Fruit fly (Drosophila melanogaster) whole organism, embryonic: Measurements from ENCODE around the gene nAChRalpha6.

Experiments
- Ada2b ChIP-seq: fragments of 200-800 bp; sonication (Bioruptor generic); IDR thresholded peaks from 2 replicates; pipeline ENCODE4 v1.3.6; 2022; ENCODE audit warnings: missing biosample characterization, missing genetic modification characterization
- Aef1 ChIP-seq: fragments of 200-800 bp; sonication (Bioruptor generic); IDR thresholded peaks from 3 replicates; pipeline ENCODE4 v1.3.6; 2022; ENCODE audit warnings: missing biosample characterization, missing genetic modification characterization
- CG10267 ChIP-seq: fragments of 200-800 bp; sonication (Bioruptor generic); optimal IDR thresholded peaks from 2 replicates; lab custom pipeline; 2018; ENCODE audit warnings: missing biosample characterization, mild to moderate bottlenecking, missing genetic modification characterization, moderate library complexity
- CG10979 ChIP-seq: fragments of 200-800 bp; sonication (Bioruptor generic); optimal IDR thresholded peaks from 2 replicates; lab custom pipeline; 2018; ENCODE audit warnings: missing biosample characterization, mild to moderate bottlenecking, missing genetic modification characterization, moderate library complexity
- CG11695 ChIP-seq: fragments of 200-800 bp; sonication (Bioruptor generic); IDR thresholded peaks from 3 replicates; pipeline ENCODE4 v1.3.6; 2022; ENCODE audit warnings: missing biosample characterization, missing genetic modification characterization
- CG12236 ChIP-seq: fragments of 200-800 bp; sonication (Bioruptor generic); optimal IDR thresholded peaks from 2 replicates; lab custom pipeline; 2016; ENCODE audit warnings: missing biosample characterization, missing genetic modification characterization
- CG14014 ChIP-seq: fragments of 200-800 bp; sonication (Bioruptor generic); IDR thresholded peaks from 2 replicates; pipeline ENCODE4 v1.3.6; 2022; ENCODE audit warnings: missing biosample characterization, missing genetic modification characterization
- CG14710 ChIP-seq: fragments of 200-800 bp; sonication (Bioruptor generic); optimal IDR thresholded peaks from 3 replicates; lab custom pipeline; 2019; ENCODE audit warnings: missing biosample characterization, mild to moderate bottlenecking, missing genetic modification characterization, moderate library complexity
- CG15696 ChIP-seq: fragments of 200-800 bp; sonication (Bioruptor generic); optimal IDR thresholded peaks from 2 replicates; lab custom pipeline; 2019; ENCODE audit warnings: missing biosample characterization, mild to moderate bottlenecking, missing genetic modification characterization, moderate library complexity
- CG17912 ChIP-seq: fragments of 200-800 bp; sonication (Bioruptor generic); optimal IDR thresholded peaks from 2 replicates; lab custom pipeline; 2018; ENCODE audit warnings: missing biosample characterization, mild to moderate bottlenecking, missing genetic modification characterization
- CG18619 ChIP-seq: fragments of 200-800 bp; sonication (Bioruptor generic); optimal IDR thresholded peaks from 3 replicates; lab custom pipeline; 2017; ENCODE audit warnings: missing biosample characterization, mild to moderate bottlenecking, missing genetic modification characterization
- CG2129 ChIP-seq: fragments of 200-800 bp; sonication (Bioruptor generic); IDR thresholded peaks from 2 replicates; pipeline ENCODE4 v1.3.6; 2022; ENCODE audit warnings: missing biosample characterization, missing genetic modification characterization; ENCODE audit not compliant: partially characterized antibody
- CG2202 ChIP-seq: fragments of 200-800 bp; sonication (Bioruptor generic); optimal IDR thresholded peaks from 2 replicates; lab custom pipeline; 2018; ENCODE audit warnings: missing biosample characterization, mild to moderate bottlenecking, missing genetic modification characterization
- CG30431 ChIP-seq: fragments of 200-800 bp; sonication (Bioruptor generic); optimal IDR thresholded peaks from 2 replicates; lab custom pipeline; 2017; ENCODE audit warnings: missing biosample characterization, missing genetic modification characterization
- CG3281 ChIP-seq: fragments of 200-800 bp; sonication (Bioruptor generic); optimal IDR thresholded peaks from 3 replicates; lab custom pipeline; 2017; ENCODE audit warnings: missing biosample characterization, mild to moderate bottlenecking, missing genetic modification characterization
- CG33213 ChIP-seq: fragments of 200-800 bp; sonication (Bioruptor generic); optimal IDR thresholded peaks from 3 replicates; lab custom pipeline; 2016; ENCODE audit warnings: missing biosample characterization, missing genetic modification characterization
- CG34224 ChIP-seq: fragments of 200-800 bp; sonication (Bioruptor generic); IDR thresholded peaks from 3 replicates; pipeline ENCODE4 v1.3.6; 2022; ENCODE audit warnings: missing biosample characterization, missing genetic modification characterization; ENCODE audit not compliant: partially characterized antibody
- CG3726 ChIP-seq: fragments of 200-800 bp; sonication (Bioruptor generic); IDR thresholded peaks from 3 replicates; pipeline ENCODE4, ENCODE4 v1.3.6; 2022; ENCODE audit warnings: missing biosample characterization, missing genetic modification characterization
- CG4404 ChIP-seq: fragments of 200-800 bp; sonication (Bioruptor generic); IDR thresholded peaks from 2 replicates; pipeline ENCODE4 v1.3.6; 2022; ENCODE audit warnings: missing biosample characterization, missing genetic modification characterization
- CG7839 ChIP-seq: fragments of 200-800 bp; sonication (Bioruptor generic); optimal IDR thresholded peaks from 3 replicates; lab custom pipeline; 2018; ENCODE audit warnings: missing biosample characterization, mild to moderate bottlenecking, missing genetic modification characterization, moderate library complexity
- CG7987 ChIP-seq: fragments of 200-800 bp; sonication (Bioruptor generic); optimal IDR thresholded peaks from 2 replicates; lab custom pipeline; 2018; ENCODE audit warnings: missing biosample characterization, mild to moderate bottlenecking, missing genetic modification characterization, moderate library complexity
- CG8388 ChIP-seq: fragments of 200-800 bp; sonication (Bioruptor generic); optimal IDR thresholded peaks from 2 replicates; lab custom pipeline; 2019; ENCODE audit warnings: missing biosample characterization, mild to moderate bottlenecking, missing genetic modification characterization, moderate library complexity
- CHES-1-like ChIP-seq: fragments of 200-800 bp; sonication (Bioruptor generic); optimal IDR thresholded peaks from 2 replicates; lab custom pipeline; 2016; ENCODE audit warnings: missing biosample characterization, missing genetic modification characterization
- D19B ChIP-seq: fragments of 200-800 bp; sonication (Bioruptor generic); optimal IDR thresholded peaks from 2 replicates; lab custom pipeline; 2017; ENCODE audit warnings: missing biosample characterization, mild to moderate bottlenecking, missing genetic modification characterization
- Drgx ChIP-seq: fragments of 200-800 bp; sonication (Bioruptor generic); IDR thresholded peaks from 2 replicates; pipeline ENCODE4 v1.3.6; 2022; ENCODE audit warnings: missing biosample characterization, missing genetic modification characterization
- Eip74EF ChIP-seq, 2 experiments: fragments of 200-800 bp in 1 of 2; fragments of >200 bp in 1 of 2; sonication (Bioruptor generic) in 1 of 2; optimal IDR thresholded peaks; 2 replicates each; lab custom pipeline; 2017 to 2019; ENCODE audit warnings: missing biosample characterization in 2 of 2, missing genetic modification characterization in 2 of 2, mild to moderate bottlenecking in 1 of 2, moderate library complexity in 1 of 2
- Gug ChIP-seq: fragments of 200-800 bp; sonication (Bioruptor generic); IDR thresholded peaks from 4 replicates; pipeline ENCODE4 v1.3.6; 2022; ENCODE audit warnings: missing biosample characterization, missing genetic modification characterization
- Hr39 ChIP-seq: fragments of >200 bp; optimal IDR thresholded peaks from 2 replicates; lab custom pipeline; 2017
- Hsf ChIP-seq: fragments of 200-800 bp; sonication (Bioruptor generic); optimal IDR thresholded peaks from 3 replicates; lab custom pipeline; 2016; ENCODE audit warnings: missing biosample characterization, missing genetic modification characterization
- Lpt ChIP-seq: fragments of >200 bp; optimal IDR thresholded peaks from 2 replicates; lab custom pipeline; 2018; ENCODE audit warnings: missing biosample characterization, missing genetic modification characterization
- Meics ChIP-seq: fragments of 200-800 bp; sonication (Bioruptor generic); optimal IDR thresholded peaks from 2 replicates; lab custom pipeline; 2017; ENCODE audit warnings: missing biosample characterization, mild to moderate bottlenecking, missing genetic modification characterization
- NC2β ChIP-seq: fragments of 200-800 bp; sonication (Bioruptor generic); optimal IDR thresholded peaks from 2 replicates; lab custom pipeline; 2016; ENCODE audit warnings: missing biosample characterization, missing genetic modification characterization
- Poxn ChIP-seq: fragments of 200-800 bp; sonication (Bioruptor generic); IDR thresholded peaks from 2 replicates; pipeline ENCODE4 v1.3.6; 2022; ENCODE audit warnings: missing biosample characterization, missing genetic modification characterization
- TFAM ChIP-seq: fragments of 200-800 bp; sonication (Bioruptor generic); optimal IDR thresholded peaks from 2 replicates; lab custom pipeline; 2017; ENCODE audit warnings: missing biosample characterization, missing genetic modification characterization, inconsistent platforms
- Tbp ChIP-seq: fragments of >200 bp; optimal IDR thresholded peaks from 2 replicates; lab custom pipeline; 2018; ENCODE audit warnings: missing biosample characterization, missing genetic modification characterization
- ap ChIP-seq: fragments of 200-800 bp; sonication (Bioruptor generic); IDR thresholded peaks from 2 replicates; pipeline ENCODE4 v1.3.6; 2022; ENCODE audit warnings: missing biosample characterization, missing genetic modification characterization
- crc ChIP-seq: fragments of 200-800 bp; sonication (Bioruptor generic); optimal IDR thresholded peaks from 2 replicates; lab custom pipeline; 2016; ENCODE audit warnings: missing biosample characterization, missing genetic modification characterization
- eve ChIP-seq, 2 experiments: fragments of >200 bp; optimal IDR thresholded peaks; 2 replicates each; lab custom pipeline; 2017; ENCODE audit warnings: missing biosample characterization in 2 of 2, missing genetic modification characterization in 2 of 2
- gcm ChIP-seq: fragments of 200-800 bp; sonication (Bioruptor generic); optimal IDR thresholded peaks from 2 replicates; lab custom pipeline; 2019; ENCODE audit warnings: missing biosample characterization, mild to moderate bottlenecking, missing genetic modification characterization, moderate library complexity
- gcm2 ChIP-seq: fragments of 200-800 bp; sonication (Bioruptor generic); optimal IDR thresholded peaks from 2 replicates; lab custom pipeline; 2016; ENCODE audit warnings: missing biosample characterization, missing genetic modification characterization
- hkb ChIP-seq, 2 experiments: fragments of 200-800 bp in 1 of 2; fragments of >200 bp in 1 of 2; sonication (Bioruptor generic) in 1 of 2; IDR thresholded peaks in 1 of 2; optimal IDR thresholded peaks in 1 of 2; 2 replicates each; pipeline versions ENCODE4 v1.3.6 to Lab custom; 2017 to 2022; ENCODE audit warnings: missing biosample characterization in 1 of 2, missing genetic modification characterization in 1 of 2
- insv ChIP-seq, 2 experiments: fragments of 200-800 bp; sonication (Bioruptor generic); optimal IDR thresholded peaks; 3 replicates each; lab custom pipeline; 2016 to 2018; ENCODE audit warnings: missing biosample characterization in 2 of 2, missing genetic modification characterization in 2 of 2
- nom ChIP-seq: fragments of 200-800 bp; sonication (Bioruptor generic); optimal IDR thresholded peaks from 2 replicates; lab custom pipeline; 2017; ENCODE audit warnings: missing biosample characterization, missing genetic modification characterization, mild to moderate bottlenecking, moderate library complexity, missing genetic modification reagents
- phol ChIP-seq: fragments of 200-800 bp; sonication (Bioruptor generic); optimal IDR thresholded peaks from 3 replicates; lab custom pipeline; 2018; ENCODE audit warnings: missing biosample characterization, mild to moderate bottlenecking, missing genetic modification characterization, moderate library complexity
- pum ChIP-seq: fragments of 200-800 bp; sonication (Bioruptor generic); optimal IDR thresholded peaks from 2 replicates; lab custom pipeline; 2016; ENCODE audit warnings: missing biosample characterization, missing genetic modification characterization
- run ChIP-seq: fragments of 200-800 bp; sonication (Bioruptor generic); optimal IDR thresholded peaks from 3 replicates; lab custom pipeline; 2018; ENCODE audit warnings: missing biosample characterization, mild to moderate bottlenecking, missing genetic modification characterization
- slp2 ChIP-seq: fragments of 200-800 bp; sonication (Bioruptor generic); optimal IDR thresholded peaks from 2 replicates; lab custom pipeline; 2016; ENCODE audit warnings: missing biosample characterization, missing genetic modification characterization
- sob ChIP-seq: fragments of 200-800 bp; sonication (Bioruptor generic); IDR thresholded peaks from 2 replicates; pipeline ENCODE4 v1.3.6; 2022; ENCODE audit warnings: missing biosample characterization, missing genetic modification characterization
- sr ChIP-seq: fragments of 200-800 bp; sonication (Bioruptor generic); IDR thresholded peaks from 3 replicates; pipeline ENCODE4 v1.3.6; 2022; ENCODE audit warnings: missing biosample characterization, missing genetic modification characterization
- zfh1 ChIP-seq: fragments of 200-800 bp; sonication (Bioruptor generic); IDR thresholded peaks from 3 replicates; pipeline ENCODE4 v1.3.6; 2022; ENCODE audit warnings: missing biosample characterization, missing genetic modification characterization

Gene nAChRalpha6

dm6 chr2L:9774980-9775628 is 110.9 kb downstream of the nAChRalpha6 start, which contains the start of the genes ppk11 and ppk16 (continued):
- no peak for TF ChIP-seq CG18619 (GFP tag; lab: Kevin White, UChicago)
- TF ChIP-seq Hr39: no peak
- TF ChIP-seq NC2β (GFP tag; lab: Kevin White, UChicago): peak; percentile 13
- TF ChIP-seq pum (GFP tag; lab: Kevin White, UChicago): no peak
- no peak for TF ChIP-seq Tbp
- TF ChIP-seq CG7839 (tag; lab: Kevin White, UChicago): no peak
- TF ChIP-seq Gug (GFP tag; lab: Robert Waterston, UW): no peak
- TF ChIP-seq CG10979 (tag; lab: Kevin White, UChicago): no peak
- TF ChIP-seq CG34224: no peak
- no peak for TF ChIP-seq CG14710 (tag; lab: Kevin White, UChicago)
- TF ChIP-seq ap (GFP tag; lab: Robert Waterston, UW): no peak
- no peak for TF ChIP-seq Poxn (GFP tag; lab: Robert Waterston, UW)
- TF ChIP-seq Hsf: no peak
- no peak for TF ChIP-seq insv (GFP tag; optimal IDR thresholded peaks at IDR 0.05; lab: Kevin White, UChicago)
- TF ChIP-seq CG12236: peak; percentile 56
- TF ChIP-seq eve (GFP tag; optimal IDR thresholded peaks at IDR 0.05; lab: Kevin White, UChicago): no peak
- TF ChIP-seq Ada2b (GFP tag; lab: Robert Waterston, UW): no peak
- TF ChIP-seq CG17912 (GFP tag; lab: Kevin White, UChicago): no peak
- no peak for TF ChIP-seq Lpt
- TF ChIP-seq TFAM (GFP tag; lab: Kevin White, UChicago): no peak
- no peak for TF ChIP-seq CG10267 (tag; lab: Kevin White, UChicago)
- no peak for TF ChIP-seq CG11695 (GFP tag; lab: Robert Waterston, UW)
- TF ChIP-seq phol (tag; lab: Kevin White, UChicago): no peak
- no peak for TF ChIP-seq Drgx (GFP tag; lab: Robert Waterston, UW)
- TF ChIP-seq CG3726 (GFP tag; lab: Robert Waterston, UW): no peak
- no peak for TF ChIP-seq CG2129 (GFP tag; lab: Robert Waterston, UW)
- peak; percentile 26 for TF ChIP-seq CHES-1-like (GFP tag; lab: Kevin White, UChicago)
- TF ChIP-seq sob (GFP tag; lab: Robert Waterston, UW): no peak
- TF ChIP-seq slp2 (GFP tag; lab: Kevin White, UChicago): no peak
- no peak for TF ChIP-seq CG15696 (tag; lab: Kevin White, UChicago)
- TF ChIP-seq zfh1 (GFP tag; lab: Robert Waterston, UW): 0 out of 3 replicates have a peak, but pooled peaks have one; percentile 25
- peak; percentile 22; the same call in 1 of the 2 replicates for TF ChIP-seq CG14014 (GFP tag; lab: Robert Waterston, UW)
- TF ChIP-seq Aef1 (GFP tag; lab: Robert Waterston, UW): no peak
- peak; percentile 16 for TF ChIP-seq Meics (GFP tag; lab: Kevin White, UChicago)
- TF ChIP-seq gcm2 (GFP tag; lab: Kevin White, UChicago): no peak
- no peak for TF ChIP-seq CG4404 (GFP tag; lab: Robert Waterston, UW)
- TF ChIP-seq CG2202 (tag; lab: Kevin White, UChicago): peak; percentile 12
- TF ChIP-seq run: no peak
- peak; percentile 21 for TF ChIP-seq CG33213 (GFP tag; lab: Kevin White, UChicago)
- TF ChIP-seq CG7987 (GFP tag; lab: Kevin White, UChicago): peak; percentile 41
- TF ChIP-seq sr: no peak
- TF ChIP-seq CG30431 (GFP tag; lab: Kevin White, UChicago): no peak
- no peak for TF ChIP-seq CG8388 (GFP tag; lab: Kevin White, UChicago)
- TF ChIP-seq crc (GFP tag; lab: Kevin White, UChicago): peak; percentile 12
- TF ChIP-seq CG3281: peak; percentile 56
- TF ChIP-seq gcm (GFP tag; lab: Kevin White, UChicago): no peak
- no peak for TF ChIP-seq D19B (GFP tag; lab: Kevin White, UChicago)
- TF ChIP-seq hkb (optimal IDR thresholded peaks at IDR 0.05; lab: Kevin White, UChicago): no peak
- 0 out of 2 replicates have a peak, but pooled peaks have one; percentile 19 for TF ChIP-seq hkb (GFP tag; IDR thresholded peaks at IDR 0.05; lab: Robert Waterston, UW)
- no peak for TF ChIP-seq nom (GFP tag; lab: Kevin White, UChicago)
- TF ChIP-seq Eip74EF (GFP tag; optimal IDR thresholded peaks at IDR 0.05; lab: Kevin White, UChicago): peak in 1 of 2 experiments; percentile 42
